Fruit fly (Drosophila melanogaster) whole organism, embryonic: Measurements from ENCODE around the gene kraken.

Source experiments
- Asciz ChIP-seq: fragments of 200-800 bp; sonication (Bioruptor generic); optimal IDR thresholded peaks from 2 replicates; lab custom pipeline; 2017; ENCODE audit warnings: missing biosample characterization, mild to moderate bottlenecking, missing genetic modification characterization, missing genetic modification reagents
- Awh ChIP-seq: fragments of 200-800 bp; sonication (Bioruptor generic); IDR thresholded peaks from 2 replicates; pipeline ENCODE4, ENCODE4 v1.3.6; 2022; ENCODE audit warnings: missing biosample characterization, missing genetic modification characterization
- CG10959 ChIP-seq: fragments of 200-800 bp; sonication (Bioruptor generic); IDR thresholded peaks from 2 replicates; pipeline ENCODE4 v1.3.6; 2022; ENCODE audit warnings: missing biosample characterization, missing genetic modification characterization
- CG11093 ChIP-seq: fragments of 200-800 bp; sonication (Bioruptor generic); IDR thresholded peaks from 3 replicates; pipeline ENCODE4 v1.3.6; 2022; ENCODE audit warnings: missing biosample characterization, missing genetic modification characterization
- CG11247 ChIP-seq: fragments of 200-800 bp; sonication (Bioruptor generic); IDR thresholded peaks from 2 replicates; pipeline ENCODE4 v1.3.6; 2022; ENCODE audit warnings: missing biosample characterization, missing genetic modification characterization
- CG11560 ChIP-seq: fragments of 200-800 bp; sonication (Bioruptor generic); IDR thresholded peaks from 3 replicates; pipeline ENCODE4 v1.3.6; 2022; ENCODE audit warnings: missing biosample characterization, missing genetic modification characterization
- CG12071 ChIP-seq: fragments of 200-800 bp; sonication (Bioruptor generic); optimal IDR thresholded peaks from 3 replicates; lab custom pipeline; 2018; ENCODE audit warnings: missing biosample characterization, mild to moderate bottlenecking, missing genetic modification characterization
- CG12299 ChIP-seq: fragments of 200-800 bp; sonication (Bioruptor generic); optimal IDR thresholded peaks from 2 replicates; lab custom pipeline; 2018; ENCODE audit warnings: missing biosample characterization, mild to moderate bottlenecking, missing genetic modification characterization
- CG14965 ChIP-seq: fragments of 200-800 bp; sonication (Bioruptor generic); optimal IDR thresholded peaks from 2 replicates; lab custom pipeline; 2016; ENCODE audit warnings: missing biosample characterization, missing genetic modification characterization, borderline replicate concordance
- CG1647 ChIP-seq: fragments of 200-800 bp; sonication (Bioruptor generic); optimal IDR thresholded peaks from 3 replicates; lab custom pipeline; 2016; ENCODE audit warnings: missing biosample characterization, missing genetic modification characterization
- CG17802 ChIP-seq: fragments of 200-800 bp; sonication (Bioruptor generic); optimal IDR thresholded peaks from 2 replicates; lab custom pipeline; 2018; ENCODE audit warnings: missing biosample characterization, mild to moderate bottlenecking, missing genetic modification characterization, moderate library complexity
- CG31365 ChIP-seq: fragments of 200-800 bp; sonication (Bioruptor generic); optimal IDR thresholded peaks from 2 replicates; lab custom pipeline; 2018; ENCODE audit warnings: missing biosample characterization, mild to moderate bottlenecking, missing genetic modification characterization
- CG32532 ChIP-seq: fragments of 200-800 bp; sonication (Bioruptor generic); IDR thresholded peaks from 2 replicates; pipeline ENCODE4 v1.3.6; 2022; ENCODE audit warnings: missing biosample characterization, missing genetic modification characterization
- CG4360 ChIP-seq: fragments of 200-800 bp; sonication (Bioruptor generic); IDR thresholded peaks from 2 replicates; pipeline ENCODE4 v1.3.6; 2022; ENCODE audit warnings: missing biosample characterization, missing genetic modification characterization
- CG6683 ChIP-seq: fragments of 200-800 bp; sonication (Bioruptor generic); optimal IDR thresholded peaks from 2 replicates; lab custom pipeline; 2017; ENCODE audit warnings: missing biosample characterization, mild to moderate bottlenecking, missing genetic modification characterization, missing genetic modification reagents
- CG7357 ChIP-seq: fragments of 200-800 bp; sonication (Bioruptor generic); IDR thresholded peaks from 3 replicates; pipeline ENCODE4 v1.3.6; 2022; ENCODE audit warnings: missing biosample characterization, missing genetic modification characterization
- CG8478 ChIP-seq: fragments of >200 bp; optimal IDR thresholded peaks from 2 replicates; lab custom pipeline; 2018
- CG8944 ChIP-seq: fragments of 200-800 bp; sonication (Bioruptor generic); optimal IDR thresholded peaks from 3 replicates; lab custom pipeline; 2016; ENCODE audit warnings: missing biosample characterization, missing genetic modification characterization
- Camta ChIP-seq: fragments of 200-800 bp; sonication (Bioruptor generic); optimal IDR thresholded peaks from 2 replicates; lab custom pipeline; 2016; ENCODE audit warnings: missing biosample characterization, missing genetic modification characterization
- Dad ChIP-seq: fragments of 200-800 bp; sonication (Bioruptor generic); optimal IDR thresholded peaks from 3 replicates; lab custom pipeline; 2016; ENCODE audit warnings: missing biosample characterization, missing genetic modification characterization
- Deaf1 ChIP-seq: fragments of 200-800 bp; optimal IDR thresholded peaks from 3 replicates; lab custom pipeline; 2019; ENCODE audit warnings: missing biosample characterization, mild to moderate bottlenecking, missing genetic modification characterization, moderate library complexity
- Doc2 ChIP-seq: fragments of 200-800 bp; sonication (Bioruptor generic); IDR thresholded peaks from 2 replicates; pipeline ENCODE4 v1.3.6; 2022; ENCODE audit warnings: missing biosample characterization, missing genetic modification characterization
- Dref ChIP-seq: fragments of 200-800 bp; sonication (Bioruptor generic); IDR thresholded peaks from 2 replicates; pipeline ENCODE4 v1.3.6; 2022; ENCODE audit warnings: missing biosample characterization, missing genetic modification characterization
- Drgx ChIP-seq: fragments of 200-800 bp; sonication (Bioruptor generic); IDR thresholded peaks from 2 replicates; pipeline ENCODE4 v1.3.6; 2022; ENCODE audit warnings: missing biosample characterization, missing genetic modification characterization
- E2f2 ChIP-seq: fragments of 200-800 bp; sonication (Bioruptor generic); IDR thresholded peaks from 2 replicates; pipeline ENCODE4 v1.3.6; 2022; ENCODE audit warnings: missing biosample characterization, missing genetic modification characterization
- H15 ChIP-seq: fragments of 200-800 bp; sonication (Bioruptor generic); IDR thresholded peaks from 3 replicates; pipeline ENCODE4 v1.3.6; 2022; ENCODE audit warnings: missing biosample characterization, missing genetic modification characterization
- HHEX ChIP-seq: fragments of 200-800 bp; sonication (Bioruptor generic); optimal IDR thresholded peaks from 3 replicates; lab custom pipeline; 2017; ENCODE audit warnings: missing biosample characterization, mild to moderate bottlenecking, missing genetic modification characterization, missing genetic modification reagents
- HmgZ ChIP-seq: fragments of 200-800 bp; sonication (Bioruptor generic); optimal IDR thresholded peaks from 2 replicates; lab custom pipeline; 2018; ENCODE audit warnings: missing biosample characterization, mild to moderate bottlenecking, missing genetic modification characterization
- Hr3 ChIP-seq: fragments of 200-800 bp; sonication (Bioruptor generic); optimal IDR thresholded peaks from 3 replicates; lab custom pipeline; 2016; ENCODE audit warnings: missing biosample characterization, missing genetic modification characterization
- PHDP ChIP-seq: fragments of 200-800 bp; sonication (Bioruptor generic); optimal IDR thresholded peaks from 3 replicates; lab custom pipeline; 2018; ENCODE audit warnings: missing biosample characterization, mild to moderate bottlenecking, missing genetic modification characterization, moderate library complexity
- Rfx ChIP-seq: fragments of 200-800 bp; sonication (Bioruptor generic); IDR thresholded peaks from 2 replicates; pipeline ENCODE4 v1.3.6; 2022; ENCODE audit warnings: missing biosample characterization, missing genetic modification characterization
- Scr ChIP-seq: fragments of 200-800 bp; sonication (Bioruptor generic); IDR thresholded peaks from 2 replicates; pipeline ENCODE4 v1.3.6; 2022; ENCODE audit warnings: missing biosample characterization, missing genetic modification characterization; ENCODE audit not compliant: partially characterized antibody
- Sox100B ChIP-seq: fragments of 200-800 bp; sonication (Bioruptor generic); optimal IDR thresholded peaks from 3 replicates; lab custom pipeline; 2018; ENCODE audit warnings: missing biosample characterization, mild to moderate bottlenecking, missing genetic modification characterization
- btn ChIP-seq: fragments of 200-800 bp; sonication (Bioruptor generic); optimal IDR thresholded peaks from 2 replicates; lab custom pipeline; 2016; ENCODE audit warnings: missing biosample characterization, missing genetic modification characterization
- chif ChIP-seq, 2 experiments: fragments of 200-800 bp; sonication (Bioruptor generic); optimal IDR thresholded peaks; 3 replicates each; lab custom pipeline; 2016; ENCODE audit warnings: missing biosample characterization in 2 of 2, missing genetic modification characterization in 2 of 2
- dpn ChIP-seq, 2 experiments: fragments of 200-800 bp; sonication (Bioruptor generic); optimal IDR thresholded peaks; 3 replicates each; lab custom pipeline; 2016; ENCODE audit warnings: missing biosample characterization in 2 of 2, missing genetic modification characterization in 2 of 2
- ewg ChIP-seq: fragments of 200-800 bp; sonication (Bioruptor generic); optimal IDR thresholded peaks from 3 replicates; lab custom pipeline; 2017; ENCODE audit warnings: mild to moderate bottlenecking, missing biosample characterization, missing genetic modification reagents, missing genetic modification characterization
- fd102C ChIP-seq: fragments of 200-800 bp; sonication (Bioruptor generic); optimal IDR thresholded peaks from 2 replicates; lab custom pipeline; 2018; ENCODE audit warnings: missing biosample characterization, mild to moderate bottlenecking, missing genetic modification characterization, moderate library complexity
- ftz-f1 ChIP-seq: fragments of 200-800 bp; sonication (Bioruptor generic); optimal IDR thresholded peaks from 2 replicates; lab custom pipeline; 2016; ENCODE audit warnings: missing biosample characterization, missing genetic modification characterization
- gro ChIP-seq: fragments of 200-800 bp; sonication (Bioruptor generic); optimal IDR thresholded peaks from 2 replicates; lab custom pipeline; 2016; ENCODE audit warnings: missing biosample characterization, missing genetic modification characterization
- hb ChIP-seq: fragments of 200-800 bp; sonication (Bioruptor generic); IDR thresholded peaks from 3 replicates; pipeline ENCODE4 v1.3.6; 2022; ENCODE audit warnings: missing biosample characterization, missing genetic modification characterization; ENCODE audit not compliant: partially characterized antibody
- jumu ChIP-seq: fragments of 200-800 bp; sonication (Bioruptor generic); optimal IDR thresholded peaks from 3 replicates; lab custom pipeline; 2016; ENCODE audit warnings: missing biosample characterization, missing genetic modification characterization
- lab ChIP-seq: fragments of 200-800 bp; sonication (Bioruptor generic); optimal IDR thresholded peaks from 3 replicates; lab custom pipeline; 2017; ENCODE audit warnings: missing biosample characterization, missing genetic modification characterization, mild to moderate bottlenecking, moderate library complexity, missing genetic modification reagents
- lmd ChIP-seq: fragments of 200-800 bp; sonication (Bioruptor generic); IDR thresholded peaks from 2 replicates; pipeline ENCODE4 v1.3.6; 2022; ENCODE audit warnings: missing biosample characterization, missing genetic modification characterization
- nau ChIP-seq: fragments of 200-800 bp; sonication (Bioruptor generic); optimal IDR thresholded peaks from 3 replicates; lab custom pipeline; 2017; ENCODE audit warnings: missing biosample characterization, mild to moderate bottlenecking, missing genetic modification characterization, missing genetic modification reagents
- run ChIP-seq: fragments of 200-800 bp; sonication (Bioruptor generic); optimal IDR thresholded peaks from 3 replicates; lab custom pipeline; 2018; ENCODE audit warnings: missing biosample characterization, mild to moderate bottlenecking, missing genetic modification characterization
- so ChIP-seq: fragments of 200-800 bp; sonication (Bioruptor generic); IDR thresholded peaks from 3 replicates; pipeline ENCODE4 v1.3.6; 2022; ENCODE audit warnings: missing biosample characterization, missing genetic modification characterization
- tin ChIP-seq: fragments of 200-800 bp; sonication (Bioruptor generic); optimal IDR thresholded peaks from 3 replicates; lab custom pipeline; 2016; ENCODE audit warnings: missing biosample characterization, missing genetic modification characterization
- twi ChIP-seq: fragments of 200-800 bp; optimal IDR thresholded peaks from 2 replicates; lab custom pipeline; 2019; ENCODE audit warnings: missing biosample characterization, mild to moderate bottlenecking, missing genetic modification characterization, moderate library complexity
- zf30C ChIP-seq: fragments of 200-800 bp; sonication (Bioruptor generic); optimal IDR thresholded peaks from 3 replicates; lab custom pipeline; 2018; ENCODE audit warnings: missing biosample characterization, mild to moderate bottlenecking, missing genetic modification characterization

kraken gene

DNA sequence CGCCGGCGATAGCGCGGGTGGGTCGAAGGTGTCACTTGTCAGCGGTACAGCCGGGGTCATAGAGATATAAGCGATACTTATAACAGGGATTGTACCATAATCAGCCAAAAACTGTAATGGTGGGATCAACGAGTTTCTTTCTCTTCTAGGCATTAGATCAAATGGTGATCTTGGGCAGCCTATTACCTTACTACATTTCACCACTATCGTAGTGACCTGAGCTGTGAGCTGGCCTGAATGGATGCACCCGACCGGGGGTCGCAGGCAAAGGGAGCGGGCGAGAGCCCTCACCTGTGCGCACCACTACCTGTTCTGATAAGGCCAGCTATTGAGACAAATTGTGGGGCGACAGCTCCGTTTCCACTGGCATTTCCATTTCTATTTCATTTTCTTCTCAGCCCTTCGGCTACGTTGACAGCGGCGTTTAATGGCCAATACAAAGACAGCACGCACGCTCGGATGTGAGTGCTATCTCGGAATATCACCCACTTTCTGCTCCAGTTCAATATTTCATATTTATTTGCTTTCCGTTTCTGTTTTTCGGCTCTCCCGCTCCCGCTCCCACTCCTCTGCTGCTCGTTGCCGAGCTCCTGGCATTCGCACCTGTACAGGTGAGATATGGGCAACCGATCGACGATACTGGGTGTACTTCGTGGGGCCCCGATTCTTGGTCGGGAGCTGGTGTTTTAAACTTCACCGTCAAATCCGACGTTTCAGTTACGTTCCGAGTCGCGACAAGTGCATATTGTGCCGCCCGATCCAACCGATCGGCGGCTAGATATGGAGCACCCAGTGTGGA is 4.3 kb downstream of the kraken start (continued):
- TF ChIP-seq Rfx (GFP tag; lab: Robert Waterston, UW) (peak; percentile 76), CG8478 (lab: Kevin White, UChicago) (no peak), nau (GFP tag; lab: Kevin White, UChicago) (peak; percentile 73), Scr (no peak), H15 (peak; percentile 85), Drgx (peak; percentile 49), CG14965 (GFP tag; lab: Kevin White, UChicago) (no peak), CG10959 (GFP tag; lab: Robert Waterston, UW) (peak; percentile 71), twi (tag; lab: Kevin White, UChicago) (peak; percentile 34), dpn (GFP tag; optimal IDR thresholded peaks at IDR 0.05; lab: Kevin White, UChicago) (peak; percentile 59 to 78), chif (GFP tag; optimal IDR thresholded peaks at IDR 0.05; lab: Kevin White, UChicago) (peak; percentile 53 to 79), ewg (GFP tag; lab: Kevin White, UChicago) (peak; percentile 77), CG17802 (tag; lab: Kevin White, UChicago) (peak; percentile 37), Sox100B (GFP tag; lab: Kevin White, UChicago) (peak; percentile 72), HmgZ (tag; lab: Kevin White, UChicago) (no peak), Dad (peak; percentile 70), CG11093 (peak; percentile 83; the same call in 2 of the 3 replicates), Hr3 (GFP tag; lab: Kevin White, UChicago) (peak; percentile 61), CG4360 (GFP tag; lab: Robert Waterston, UW) (no peak), CG12071 (GFP tag; lab: Kevin White, UChicago) (peak; percentile 72), run (tag; lab: Kevin White, UChicago) (no peak), Asciz (GFP tag; lab: Kevin White, UChicago) (peak; percentile 80), so (GFP tag; lab: Robert Waterston, UW) (peak; percentile 83), lmd (GFP tag; lab: Robert Waterston, UW) (peak; percentile 87), ftz-f1 (GFP tag; lab: Kevin White, UChicago) (no peak), CG1647 (GFP tag; lab: Kevin White, UChicago) (peak; percentile 45), hb (GFP tag; lab: Robert Waterston, UW) (no peak), jumu (peak; percentile 78), CG6683 (peak; percentile 50), Deaf1 (tag; lab: Kevin White, UChicago) (peak; percentile 96), fd102C (GFP tag; lab: Kevin White, UChicago) (no peak), lab (GFP tag; lab: Kevin White, UChicago) (peak; percentile 87), CG32532 (GFP tag; lab: Robert Waterston, UW) (peak; percentile 65), CG8944 (GFP tag; lab: Kevin White, UChicago) (peak; percentile 63), PHDP (peak; percentile 53), CG7357 (peak; percentile 42; the same call in 1 of the 3 replicates), zf30C (no peak), Awh (peak; percentile 90), Doc2 (GFP tag; lab: Robert Waterston, UW) (no peak), Camta (no peak), gro (GFP tag; lab: Kevin White, UChicago) (no peak), CG11247 (GFP tag; lab: Robert Waterston, UW) (peak; percentile 50; the same call in 1 of the 2 replicates), btn (GFP tag; lab: Kevin White, UChicago) (peak; percentile 53), CG11560 (peak; percentile 63; the same call in 1 of the 3 replicates), CG31365 (tag; lab: Kevin White, UChicago) (peak; percentile 24), CG12299 (tag; lab: Kevin White, UChicago) (peak; percentile 38), Dref (GFP tag; lab: Robert Waterston, UW) (no peak), tin (GFP tag; lab: Kevin White, UChicago) (peak; percentile 46), HHEX (peak; percentile 82), E2f2 (GFP tag; lab: Robert Waterston, UW) (peak; percentile 41; the same call in 1 of the 2 replicates)
